Worm (Caenorhabditis elegans) whole organism, L2 larva: ENCODE measurements around the gene scl-2.

Source experiments
- egl-27 ChIP-seq: sonication (generic microtip); optimal IDR thresholded peaks from 3 replicates; lab custom pipeline; 2017; ENCODE audit warnings: missing biosample characterization, missing genetic modification reagents, missing genetic modification characterization
- elt-1 ChIP-seq: fragments of 150-350 bp; optimal IDR thresholded peaks from 2 replicates; lab custom pipeline; 2014; ENCODE audit warnings: missing biosample characterization, missing genetic modification characterization
- nhr-11 ChIP-seq: fragments of 150-350 bp; optimal IDR thresholded peaks from 2 replicates; lab custom pipeline; 2014; ENCODE audit warnings: missing biosample characterization, missing genetic modification characterization
- nhr-25 ChIP-seq: fragments of 150-350 bp; sonication (generic microtip); optimal IDR thresholded peaks from 3 replicates; lab custom pipeline; 2014; ENCODE audit warnings: missing biosample characterization, missing genetic modification characterization
- sma-9 ChIP-seq, 2 experiments: fragments of 150-350 bp in 1 of 2; sonication (generic microtip) in 1 of 2; optimal IDR thresholded peaks; 2 replicates each; lab custom pipeline; 2014 to 2016; ENCODE audit warnings: missing genetic modification characterization in 2 of 2, mild to moderate bottlenecking in 1 of 2, missing biosample characterization in 1 of 2, missing compliant biosample characterization in 1 of 2, missing genetic modification reagents in 1 of 2, moderate library complexity in 1 of 2

DNA sequence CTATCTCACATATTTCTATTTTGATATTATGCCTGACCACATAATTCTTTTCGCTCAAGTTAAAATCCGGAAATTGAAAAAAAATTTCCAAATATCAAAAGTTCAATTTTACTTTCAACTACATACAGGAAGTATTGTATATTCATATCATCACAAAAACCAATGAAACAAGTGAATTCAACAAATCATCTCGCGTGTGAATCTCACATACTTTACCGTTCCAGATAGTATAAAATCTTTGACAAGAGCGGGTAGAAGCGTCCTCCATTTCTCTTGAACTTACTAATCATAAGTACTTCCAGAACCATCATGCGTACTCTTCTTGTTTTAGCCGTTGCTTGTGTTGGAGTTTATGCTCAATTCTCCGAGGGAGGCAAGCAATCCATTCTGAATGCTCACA is 13.9 kb downstream of the scl-2 start, which contains the start of gene scl-8:
- no peak for TF ChIP-seq elt-1 (tag; lab: Kevin White, UChicago)
- no peak for TF ChIP-seq nhr-11 (tag; lab: Kevin White, UChicago)
- TF ChIP-seq sma-9 (GFP tag; optimal IDR thresholded peaks at IDR 0.05; lab: Kevin White, UChicago): no peak
- TF ChIP-seq sma-9 (tag; optimal IDR thresholded peaks at IDR 0.05; lab: Kevin White, UChicago): no peak
- TF ChIP-seq nhr-25 (tag; lab: Kevin White, UChicago): no peak
- TF ChIP-seq egl-27 (tag; lab: Kevin White, UChicago): no peak
